Fruit fly (Drosophila melanogaster) whole organism, embryonic: Measurements from ENCODE around the gene CG32428.

Experiments
- ATbp ChIP-seq: fragments of 200-800 bp; sonication (Bioruptor generic); optimal IDR thresholded peaks from 2 replicates; lab custom pipeline; 2017; ENCODE audit warnings: missing biosample characterization, mild to moderate bottlenecking, missing genetic modification characterization, missing genetic modification reagents
- Adf1 ChIP-seq: fragments of 200-800 bp; sonication (Bioruptor generic); IDR thresholded peaks from 2 replicates; pipeline ENCODE4 v1.3.6; 2022; ENCODE audit warnings: missing biosample characterization, missing genetic modification characterization
- Aef1 ChIP-seq: fragments of 200-800 bp; sonication (Bioruptor generic); IDR thresholded peaks from 3 replicates; pipeline ENCODE4 v1.3.6; 2022; ENCODE audit warnings: missing biosample characterization, missing genetic modification characterization
- Blimp-1 ChIP-seq: fragments of 200-800 bp; sonication (Bioruptor generic); optimal IDR thresholded peaks from 3 replicates; lab custom pipeline; 2018; ENCODE audit warnings: missing biosample characterization, missing genetic modification characterization, mild to moderate bottlenecking, moderate library complexity, missing genetic modification reagents
- Bteb2 ChIP-seq: fragments of 200-800 bp; sonication (Bioruptor generic); optimal IDR thresholded peaks from 2 replicates; lab custom pipeline; 2016; ENCODE audit warnings: missing biosample characterization, missing genetic modification characterization
- CG10267 ChIP-seq: fragments of 200-800 bp; sonication (Bioruptor generic); optimal IDR thresholded peaks from 2 replicates; lab custom pipeline; 2018; ENCODE audit warnings: missing biosample characterization, mild to moderate bottlenecking, missing genetic modification characterization, moderate library complexity
- CG10431 ChIP-seq: fragments of 200-800 bp; sonication (Bioruptor generic); optimal IDR thresholded peaks from 3 replicates; lab custom pipeline; 2018; ENCODE audit warnings: missing biosample characterization, mild to moderate bottlenecking, missing genetic modification characterization
- CG11560 ChIP-seq: fragments of 200-800 bp; sonication (Bioruptor generic); IDR thresholded peaks from 3 replicates; pipeline ENCODE4 v1.3.6; 2022; ENCODE audit warnings: missing biosample characterization, missing genetic modification characterization
- CG12942 ChIP-seq: fragments of 200-800 bp; sonication (Bioruptor generic); optimal IDR thresholded peaks from 3 replicates; lab custom pipeline; 2016; ENCODE audit warnings: missing biosample characterization, missing genetic modification characterization
- CG15601 ChIP-seq: fragments of 200-800 bp; sonication (Bioruptor generic); optimal IDR thresholded peaks from 3 replicates; lab custom pipeline; 2019; ENCODE audit warnings: missing biosample characterization, mild to moderate bottlenecking, missing genetic modification characterization, moderate library complexity
- CG16813 ChIP-seq: fragments of 200-800 bp; sonication (Bioruptor generic); IDR thresholded peaks from 3 replicates; pipeline ENCODE4 v1.3.6; 2022; ENCODE audit warnings: missing biosample characterization, missing genetic modification characterization; ENCODE audit not compliant: partially characterized antibody
- CG17385 ChIP-seq: fragments of 200-800 bp; sonication (Bioruptor generic); optimal IDR thresholded peaks from 3 replicates; lab custom pipeline; 2018; ENCODE audit warnings: missing biosample characterization, mild to moderate bottlenecking, missing genetic modification characterization
- CG17912 ChIP-seq: fragments of 200-800 bp; sonication (Bioruptor generic); optimal IDR thresholded peaks from 2 replicates; lab custom pipeline; 2018; ENCODE audit warnings: missing biosample characterization, mild to moderate bottlenecking, missing genetic modification characterization
- CG1832 ChIP-seq: fragments of 200-800 bp; sonication (Bioruptor generic); optimal IDR thresholded peaks from 2 replicates; lab custom pipeline; 2017; ENCODE audit warnings: missing biosample characterization, mild to moderate bottlenecking, missing genetic modification characterization, inconsistent platforms
- CG2116 ChIP-seq: fragments of 200-800 bp; sonication (Bioruptor generic); optimal IDR thresholded peaks from 3 replicates; lab custom pipeline; 2018; ENCODE audit warnings: missing biosample characterization, mild to moderate bottlenecking, missing genetic modification characterization
- CG2875 ChIP-seq: fragments of 200-800 bp; sonication (Bioruptor generic); optimal IDR thresholded peaks from 2 replicates; lab custom pipeline; 2017; ENCODE audit warnings: missing biosample characterization, mild to moderate bottlenecking, missing genetic modification characterization, missing genetic modification reagents
- CG33557 ChIP-seq: fragments of 200-800 bp; sonication (Bioruptor generic); optimal IDR thresholded peaks from 2 replicates; lab custom pipeline; 2019; ENCODE audit warnings: missing biosample characterization, mild to moderate bottlenecking, missing genetic modification characterization, moderate library complexity
- CG6272 ChIP-seq: fragments of 200-800 bp; sonication (Bioruptor generic); IDR thresholded peaks from 2 replicates; pipeline ENCODE4 v1.3.6; 2022; ENCODE audit warnings: missing biosample characterization, missing genetic modification characterization
- CG9215 ChIP-seq: fragments of 200-800 bp; sonication (Bioruptor generic); IDR thresholded peaks from 2 replicates; pipeline ENCODE4 v1.3.6; 2022; ENCODE audit warnings: missing biosample characterization, missing genetic modification characterization
- Dfd ChIP-seq, 2 experiments: fragments of >200 bp; optimal IDR thresholded peaks; 2 replicates each; lab custom pipeline; 2017; ENCODE audit warnings: missing biosample characterization in 2 of 2, missing genetic modification characterization in 2 of 2
- Dip3 ChIP-seq: fragments of 200-800 bp; sonication (Bioruptor generic); optimal IDR thresholded peaks from 3 replicates; lab custom pipeline; 2016; ENCODE audit warnings: missing biosample characterization, missing genetic modification characterization
- Dref ChIP-seq: fragments of 200-800 bp; sonication (Bioruptor generic); IDR thresholded peaks from 2 replicates; pipeline ENCODE4 v1.3.6; 2022; ENCODE audit warnings: missing biosample characterization, missing genetic modification characterization
- E2f2 ChIP-seq: fragments of 200-800 bp; sonication (Bioruptor generic); IDR thresholded peaks from 2 replicates; pipeline ENCODE4 v1.3.6; 2022; ENCODE audit warnings: missing biosample characterization, missing genetic modification characterization
- Fer3 ChIP-seq: fragments of 200-800 bp; sonication (Bioruptor generic); optimal IDR thresholded peaks from 2 replicates; lab custom pipeline; 2018; ENCODE audit warnings: missing biosample characterization, mild to moderate bottlenecking, missing genetic modification characterization, moderate library complexity
- Hr78 ChIP-seq, 2 experiments: fragments of 200-800 bp in 1 of 2; fragments of >200 bp in 1 of 2; sonication (Bioruptor generic) in 1 of 2; optimal IDR thresholded peaks; 2 replicates each; lab custom pipeline; 2017 to 2019; ENCODE audit warnings: missing biosample characterization in 2 of 2, missing genetic modification characterization in 2 of 2, mild to moderate bottlenecking in 1 of 2, moderate library complexity in 1 of 2
- Hsf ChIP-seq: fragments of 200-800 bp; sonication (Bioruptor generic); optimal IDR thresholded peaks from 3 replicates; lab custom pipeline; 2016; ENCODE audit warnings: missing biosample characterization, missing genetic modification characterization
- Oaz ChIP-seq: fragments of 200-800 bp; sonication (Bioruptor generic); IDR thresholded peaks from 2 replicates; pipeline ENCODE4 v1.3.6; 2022; ENCODE audit warnings: missing biosample characterization, missing genetic modification characterization
- Opbp ChIP-seq: fragments of 200-800 bp; sonication (Bioruptor generic); IDR thresholded peaks from 3 replicates; pipeline ENCODE4 v1.3.6; 2022; ENCODE audit warnings: missing biosample characterization, missing genetic modification characterization; ENCODE audit not compliant: partially characterized antibody
- Sin3A ChIP-seq: fragments of >200 bp; optimal IDR thresholded peaks from 2 replicates; lab custom pipeline; 2018
- Stat92E ChIP-seq, 3 experiments: fragments of >200 bp in 2 of 3; fragments of 200-800 bp in 1 of 3; sonication (Bioruptor generic) in 1 of 3; optimal IDR thresholded peaks; 2 replicates each; lab custom pipeline; 2017 to 2019; ENCODE audit warnings: missing biosample characterization in 3 of 3, missing genetic modification characterization in 3 of 3, mild to moderate bottlenecking in 1 of 3, moderate library complexity in 1 of 3
- TFAM ChIP-seq: fragments of 200-800 bp; sonication (Bioruptor generic); optimal IDR thresholded peaks from 2 replicates; lab custom pipeline; 2017; ENCODE audit warnings: missing biosample characterization, missing genetic modification characterization, inconsistent platforms
- Tbp ChIP-seq: fragments of >200 bp; optimal IDR thresholded peaks from 2 replicates; lab custom pipeline; 2018; ENCODE audit warnings: missing biosample characterization, missing genetic modification characterization
- bbx ChIP-seq: fragments of 200-800 bp; sonication (Bioruptor generic); IDR thresholded peaks from 2 replicates; pipeline ENCODE4 v1.3.6; 2022; ENCODE audit warnings: missing biosample characterization, missing genetic modification characterization; ENCODE audit not compliant: partially characterized antibody
- caup ChIP-seq: fragments of 200-800 bp; sonication (Bioruptor generic); optimal IDR thresholded peaks from 3 replicates; lab custom pipeline; 2017; ENCODE audit warnings: missing biosample characterization, mild to moderate bottlenecking, missing genetic modification characterization, moderate library complexity; ENCODE audit not compliant: severe bottlenecking
- crp ChIP-seq, 2 experiments: fragments of 200-800 bp; sonication (Bioruptor generic); optimal IDR thresholded peaks; 2 replicates in 1 of 2; 3 replicates in 1 of 2; lab custom pipeline; 2017; ENCODE audit warnings: missing biosample characterization in 2 of 2, missing genetic modification characterization in 2 of 2, mild to moderate bottlenecking in 1 of 2, moderate library complexity in 1 of 2
- dysf ChIP-seq: fragments of 200-800 bp; sonication (Bioruptor generic); IDR thresholded peaks from 3 replicates; pipeline ENCODE4 v1.3.6; 2022; ENCODE audit warnings: missing biosample characterization, missing genetic modification characterization
- en ChIP-seq: fragments of 200-800 bp; sonication (Bioruptor generic); optimal IDR thresholded peaks from 2 replicates; lab custom pipeline; 2016; ENCODE audit warnings: missing biosample characterization, missing genetic modification characterization
- fd64A ChIP-seq: fragments of 200-800 bp; sonication (Bioruptor generic); optimal IDR thresholded peaks from 3 replicates; lab custom pipeline; 2018; ENCODE audit warnings: missing biosample characterization, mild to moderate bottlenecking, missing genetic modification characterization
- fd96Cb ChIP-seq: fragments of 200-800 bp; sonication (Bioruptor generic); optimal IDR thresholded peaks from 2 replicates; lab custom pipeline; 2018; ENCODE audit warnings: missing biosample characterization, mild to moderate bottlenecking, missing genetic modification characterization, moderate library complexity
- nau ChIP-seq: fragments of 200-800 bp; sonication (Bioruptor generic); optimal IDR thresholded peaks from 3 replicates; lab custom pipeline; 2017; ENCODE audit warnings: missing biosample characterization, mild to moderate bottlenecking, missing genetic modification characterization, missing genetic modification reagents
- pho ChIP-seq: fragments of 200-800 bp; sonication (Bioruptor generic); optimal IDR thresholded peaks from 2 replicates; lab custom pipeline; 2016; ENCODE audit warnings: missing biosample characterization, missing genetic modification characterization
- repo ChIP-seq: fragments of 200-800 bp; sonication (Bioruptor generic); optimal IDR thresholded peaks from 2 replicates; lab custom pipeline; 2016; ENCODE audit warnings: missing biosample characterization, missing genetic modification characterization
- sens ChIP-seq: fragments of 200-800 bp; sonication (Bioruptor generic); peaks from one replicate; lab custom pipeline; 2016; ENCODE audit warnings: missing biosample characterization, missing genetic modification characterization
- slbo ChIP-seq: fragments of 200-800 bp; sonication (Bioruptor generic); IDR thresholded peaks from 2 replicates; pipeline ENCODE4 v1.3.6; 2022; ENCODE audit warnings: missing biosample characterization, missing genetic modification characterization
- tap ChIP-seq: fragments of 200-800 bp; optimal IDR thresholded peaks from 3 replicates; lab custom pipeline; 2019; ENCODE audit warnings: missing biosample characterization, mild to moderate bottlenecking, missing genetic modification characterization, moderate library complexity
- trem ChIP-seq: fragments of 200-800 bp; optimal IDR thresholded peaks from 3 replicates; lab custom pipeline; 2019; ENCODE audit warnings: missing biosample characterization, mild to moderate bottlenecking, missing genetic modification characterization, moderate library complexity
- wek ChIP-seq: fragments of 200-800 bp; sonication (Bioruptor generic); optimal IDR thresholded peaks from 3 replicates; lab custom pipeline; 2018; ENCODE audit warnings: missing biosample characterization, mild to moderate bottlenecking, missing genetic modification characterization, moderate library complexity
- wor ChIP-seq: fragments of 200-800 bp; sonication (Bioruptor generic); IDR thresholded peaks from 2 replicates; pipeline ENCODE4 v1.3.6; 2022; ENCODE audit warnings: missing biosample characterization, missing genetic modification characterization
- yki ChIP-seq: fragments of >200 bp; optimal IDR thresholded peaks from 3 replicates; lab custom pipeline; 2018
- zen2 ChIP-seq: fragments of 200-800 bp; sonication (Bioruptor generic); IDR thresholded peaks from 3 replicates; pipeline ENCODE4 v1.3.6; 2022; ENCODE audit warnings: missing biosample characterization, missing genetic modification characterization; ENCODE audit not compliant: partially characterized antibody
- zfh2 ChIP-seq: fragments of 200-800 bp; sonication (Bioruptor generic); optimal IDR thresholded peaks from 2 replicates; lab custom pipeline; 2016; ENCODE audit warnings: missing biosample characterization, missing genetic modification characterization

The CG32428 gene

dm6 chr3L:20436069-20436468 is 37.5 kb downstream of the CG32428 start, which contains the start of the genes mRpL15 and CtIP (continued):
- TF ChIP-seq CG15601 (tag; lab: Kevin White, UChicago) (no peak), Fer3 (tag; lab: Kevin White, UChicago) (no peak), wor (GFP tag; lab: Robert Waterston, UW) (no peak), CG6272 (GFP tag; lab: Robert Waterston, UW) (no peak), Hsf (GFP tag; lab: Kevin White, UChicago) (no peak), Opbp (no peak), Adf1 (GFP tag; lab: Robert Waterston, UW) (0 out of 2 replicates have a peak, but pooled peaks have one; percentile 31), Blimp-1 (no peak), Sin3A (lab: Kevin White, UChicago) (peak; percentile 22), Dref (peak; percentile 35; the same call in 1 of the 2 replicates), CG16813 (GFP tag; lab: Robert Waterston, UW) (no peak), yki (no peak), TFAM (GFP tag; lab: Kevin White, UChicago) (no peak), CG11560 (no peak), bbx (GFP tag; lab: Robert Waterston, UW) (peak; percentile 55), CG2116 (GFP tag; lab: Kevin White, UChicago) (peak; percentile 5), sens (GFP tag; lab: Kevin White, UChicago) (peak; percentile 33), tap (no peak), E2f2 (GFP tag; lab: Robert Waterston, UW) (peak; percentile 68), slbo (GFP tag; lab: Robert Waterston, UW) (no peak), zfh2 (GFP tag; lab: Kevin White, UChicago) (no peak), CG17912 (GFP tag; lab: Kevin White, UChicago) (no peak), CG17385 (no peak), Dip3 (GFP tag; lab: Kevin White, UChicago) (no peak), Tbp (GFP tag; lab: Kevin White, UChicago) (no peak), CG1832 (no peak), fd64A (GFP tag; lab: Kevin White, UChicago) (no peak), CG33557 (GFP tag; lab: Kevin White, UChicago) (no peak), repo (GFP tag; lab: Kevin White, UChicago) (no peak), dysf (GFP tag; lab: Robert Waterston, UW) (no peak), en (GFP tag; lab: Kevin White, UChicago) (no peak), nau (GFP tag; lab: Kevin White, UChicago) (no peak), CG10431 (no peak), trem (tag; lab: Kevin White, UChicago) (peak; percentile 53), pho (no peak), Dfd (GFP tag; optimal IDR thresholded peaks at IDR 0.05; lab: Kevin White, UChicago) (no peak), Oaz (no peak), zen2 (no peak), Bteb2 (no peak), crp (GFP tag; optimal IDR thresholded peaks at IDR 0.05; lab: Kevin White, UChicago) (peak in 1 of 2 experiments; percentile 65), Aef1 (GFP tag; lab: Robert Waterston, UW) (no peak), CG9215 (GFP tag; lab: Robert Waterston, UW) (no peak), wek (no peak), ATbp (GFP tag; lab: Kevin White, UChicago) (no peak), caup (no peak), Stat92E (GFP tag; optimal IDR thresholded peaks at IDR 0.05; lab: Kevin White, UChicago) (no peak), Hr78 (GFP tag; optimal IDR thresholded peaks at IDR 0.05; lab: Kevin White, UChicago) (no peak), CG2875 (GFP tag; lab: Kevin White, UChicago) (no peak), CG12942 (GFP tag; lab: Kevin White, UChicago) (no peak), CG10267 (tag; lab: Kevin White, UChicago) (peak; percentile 26), fd96Cb (tag; lab: Kevin White, UChicago) (no peak)
